Fruit fly (Drosophila melanogaster): ENCODE data around the gene CG9698.

Gene CG9698

dm6 chr3R:30501174-30501573, 13.4 kb upstream of the CG9698 start (continued):
- TF ChIP-seq Ada2b (GFP tag; IDR thresholded peaks at IDR 0.05) = peak; percentile 30; the same call in 1 of the 2 replicates
- TF ChIP-seq CG34422 (GFP tag; IDR thresholded peaks at IDR 0.05) = 0 out of 3 replicates have a peak, but pooled peaks have one; percentile 23
- no peak for TF ChIP-seq CHES-1-like (GFP tag; optimal IDR thresholded peaks at IDR 0.05)
- peak in 1 of 2 experiments; percentile 41 for TF ChIP-seq chif (GFP tag; optimal IDR thresholded peaks at IDR 0.05)
- TF ChIP-seq Ets65A (GFP tag) = peak; percentile 93
- 0 out of 3 replicates have a peak, but pooled peaks have one; percentile 6 for TF ChIP-seq gce (GFP tag; IDR thresholded peaks at IDR 0.05)
- TF ChIP-seq oc (tag; optimal IDR thresholded peaks at IDR 0.05) = no peak
- TF ChIP-seq CG16779 (GFP tag; IDR thresholded peaks at IDR 0.05) = no peak
- TF ChIP-seq Doc3 (GFP tag; IDR thresholded peaks at IDR 0.05; ENCODE audit: partially characterized antibody) = no peak
- TF ChIP-seq Meics (GFP tag; optimal IDR thresholded peaks at IDR 0.05) = peak; percentile 1
- peak in 1 of 2 experiments; percentile 49 for TF ChIP-seq bsh (GFP tag; optimal IDR thresholded peaks at IDR 0.05)
- TF ChIP-seq Pdp1 (GFP tag; optimal IDR thresholded peaks at IDR 0.05) = peak in 1 of 2 experiments; percentile 31
- peak; percentile 49 for TF ChIP-seq Blimp-1 (GFP tag; optimal IDR thresholded peaks at IDR 0.05)
- TF ChIP-seq CG10366 (GFP tag; IDR thresholded peaks at IDR 0.05) = peak; percentile 46
- 0 out of 2 replicates have a peak, but pooled peaks have one; percentile 16 for TF ChIP-seq E2f1 (GFP tag; IDR thresholded peaks at IDR 0.05)
- TF ChIP-seq fu2 (GFP tag; optimal IDR thresholded peaks at IDR 0.05) = no peak
- TF ChIP-seq CG13775 (GFP tag; optimal IDR thresholded peaks at IDR 0.05) = no peak
- peak; percentile 55; the same call in 1 of the 2 replicates for TF ChIP-seq Ptx1 (GFP tag; IDR thresholded peaks at IDR 0.05)
- no peak for TF ChIP-seq CG12219 (GFP tag; optimal IDR thresholded peaks at IDR 0.05)
- TF ChIP-seq dmrt11E (tag; optimal IDR thresholded peaks at IDR 0.05) = peak; percentile 48
- TF ChIP-seq Tbp (GFP tag; optimal IDR thresholded peaks at IDR 0.05) = no peak
- peak; percentile 26; the same call in 1 of the 2 replicates for TF ChIP-seq chm (GFP tag; IDR thresholded peaks at IDR 0.05)
- TF ChIP-seq cato (GFP tag; optimal IDR thresholded peaks at IDR 0.05; ENCODE audit: borderline replicate concordance) = no peak
- peak; percentile 11 for TF ChIP-seq jumu (GFP tag; optimal IDR thresholded peaks at IDR 0.05)
- TF ChIP-seq CG32767 (GFP tag; IDR thresholded peaks at IDR 0.05) = no peak
- peak; percentile 9 for TF ChIP-seq ewg (GFP tag; optimal IDR thresholded peaks at IDR 0.05)
- no peak for TF ChIP-seq CG33213 (GFP tag; optimal IDR thresholded peaks at IDR 0.05)
- peak; percentile 71 for TF ChIP-seq zfh1 (GFP tag; IDR thresholded peaks at IDR 0.05)
- TF ChIP-seq CG15601 (tag; optimal IDR thresholded peaks at IDR 0.05) = no peak
- TF ChIP-seq CG14441 (GFP tag; IDR thresholded peaks at IDR 0.05) = peak; percentile 35; the same call in 1 of the 2 replicates
- peak; percentile 28 for TF ChIP-seq CG10209 (GFP tag; optimal IDR thresholded peaks at IDR 0.05)
- no peak for TF ChIP-seq prd (optimal IDR thresholded peaks at IDR 0.05)
- peak; percentile 84 for TF ChIP-seq prd (GFP tag; IDR thresholded peaks at IDR 0.05)
- TF ChIP-seq CG9817 (tag; optimal IDR thresholded peaks at IDR 0.05) = peak; percentile 9
- peak; percentile 41 for TF ChIP-seq CG30431 (GFP tag; optimal IDR thresholded peaks at IDR 0.05)
- TF ChIP-seq esg (GFP tag; conservative IDR thresholded peaks at IDR 0.05) = 0 out of 2 replicates have a peak, but pooled peaks have one; percentile 10

- TF ChIP-seq sens (GFP tag) (peak; percentile 48), sc (optimal IDR thresholded peaks at IDR 0.05) (no peak), sc (GFP tag; optimal IDR thresholded peaks at IDR 0.05) (no peak), pros (GFP tag; optimal IDR thresholded peaks at IDR 0.05) (no peak), CG18764 (GFP tag; optimal IDR thresholded peaks at IDR 0.05) (no peak)
Measured at dm6 chr3R:30503406-30503805, 11.2 kb upstream of the CG9698 start, which contains the start of gene CG31371. Gene CG31371 (minus strand): TSS chr3R:30503506.

All from whole organism, embryonic.